Worm (Caenorhabditis elegans) whole organism, L1 larva: Measurements from ENCODE around the gene F10C2.7.

Experiments used
- C04F5.9 ChIP-seq: sonication (generic microtip); optimal IDR thresholded peaks from 2 replicates; lab custom pipeline; 2016; ENCODE audit warnings: missing genetic modification characterization, missing compliant biosample characterization
- F16B12.6 ChIP-seq: fragments of 150-350 bp; optimal IDR thresholded peaks from 2 replicates; lab custom pipeline; 2014; ENCODE audit warnings: missing biosample characterization, missing genetic modification characterization
- Y116A8C.19 ChIP-seq: sonication (generic microtip); optimal IDR thresholded peaks from 2 replicates; lab custom pipeline; 2016; ENCODE audit warnings: missing compliant biosample characterization, missing genetic modification characterization, borderline replicate concordance
- aha-1 ChIP-seq: fragments of 150-350 bp; optimal IDR thresholded peaks from 2 replicates; lab custom pipeline; 2014; ENCODE audit warnings: missing biosample characterization, missing genetic modification characterization
- ama-1 ChIP-seq: fragments of 150-350 bp; optimal IDR thresholded peaks from 2 replicates; lab custom pipeline; 2014
- blmp-1 ChIP-seq: fragments of 150-350 bp; optimal IDR thresholded peaks from 2 replicates; lab custom pipeline; 2014; ENCODE audit warnings: missing biosample characterization, missing genetic modification characterization
- ceh-63 ChIP-seq: fragments of 200-800 bp; sonication (Bioruptor generic); optimal IDR thresholded peaks from 2 replicates; lab custom pipeline; 2018; ENCODE audit warnings: mild to moderate bottlenecking, missing genetic modification characterization, missing compliant biosample characterization
- ceh-82 ChIP-seq, 3 experiments: fragments of 150-350 bp in 1 of 3; sonication (generic microtip) in 2 of 3; optimal IDR thresholded peaks; 2 replicates each; lab custom pipeline; 2014 to 2017; ENCODE audit warnings: missing biosample characterization in 3 of 3, missing genetic modification characterization in 3 of 3
- ceh-90 ChIP-seq: sonication (generic microtip); optimal IDR thresholded peaks from 2 replicates; lab custom pipeline; 2016; ENCODE audit warnings: missing genetic modification characterization, missing compliant biosample characterization
- ces-1 ChIP-seq: fragments of 150-350 bp; optimal IDR thresholded peaks from 2 replicates; lab custom pipeline; 2014; ENCODE audit warnings: missing biosample characterization, missing genetic modification reagents, missing genetic modification characterization
- dsc-1 ChIP-seq: sonication (generic microtip); optimal IDR thresholded peaks from 2 replicates; lab custom pipeline; 2016; ENCODE audit warnings: mild to moderate bottlenecking, missing genetic modification characterization, missing compliant biosample characterization
- efl-1 ChIP-seq, 4 experiments: fragments of 150-350 bp; optimal IDR thresholded peaks in 3 of 4; peaks in 1 of 4; 1 replicate in 1 of 4; 2 replicates in 3 of 4; lab custom pipeline; 2014; ENCODE audit warnings: missing biosample characterization in 2 of 4, missing genetic modification characterization in 2 of 4, missing genetic modification reagents in 2 of 4
- efl-3 ChIP-seq: fragments of 200-800 bp; sonication (Bioruptor generic); optimal IDR thresholded peaks from 2 replicates; lab custom pipeline; 2018; ENCODE audit warnings: mild to moderate bottlenecking, missing genetic modification characterization, missing compliant biosample characterization
- elt-2 ChIP-seq: sonication (generic microtip); optimal IDR thresholded peaks from 2 replicates; lab custom pipeline; 2016; ENCODE audit warnings: missing genetic modification characterization, mild to moderate bottlenecking, inconsistent platforms, missing compliant biosample characterization, missing genetic modification reagents
- ets-5 ChIP-seq: fragments of 200-800 bp; sonication (Bioruptor generic); IDR thresholded peaks from 2 replicates; pipeline ENCODE4 v1.3.6; 2022; ENCODE audit warnings: missing genetic modification characterization, missing compliant biosample characterization
- fkh-8 ChIP-seq: sonication (generic microtip); optimal IDR thresholded peaks from 2 replicates; lab custom pipeline; 2016; ENCODE audit warnings: mild to moderate bottlenecking, missing genetic modification characterization, missing compliant biosample characterization
- fos-1 ChIP-seq: fragments of 150-350 bp; optimal IDR thresholded peaks from 2 replicates; lab custom pipeline; 2014; ENCODE audit warnings: missing biosample characterization, missing genetic modification characterization
- hlh-17 ChIP-seq: fragments of 200-800 bp; sonication (Bioruptor generic); optimal IDR thresholded peaks from 2 replicates; lab custom pipeline; 2018; ENCODE audit warnings: missing genetic modification characterization, mild to moderate bottlenecking, missing compliant biosample characterization, moderate library complexity, borderline replicate concordance
- isw-1 ChIP-seq: fragments of 200-800 bp; sonication (Bioruptor generic); IDR thresholded peaks from 2 replicates; pipeline ENCODE4 v1.3.6; 2022; ENCODE audit warnings: missing genetic modification characterization, missing compliant biosample characterization
- lin-14 ChIP-seq: fragments of 200-800 bp; sonication (Bioruptor generic); optimal IDR thresholded peaks from 2 replicates; lab custom pipeline; 2018; ENCODE audit warnings: mild to moderate bottlenecking, missing genetic modification characterization, moderate library complexity, missing compliant biosample characterization
- lin-15B ChIP-seq: fragments of 150-350 bp; sonication (generic microtip); optimal IDR thresholded peaks from 3 replicates; lab custom pipeline; 2014; ENCODE audit warnings: missing biosample characterization, missing genetic modification characterization
- lin-35 ChIP-seq, 2 experiments: fragments of 150-350 bp; optimal IDR thresholded peaks; 2 replicates each; lab custom pipeline; 2014; ENCODE audit warnings: missing biosample characterization in 2 of 2, missing genetic modification characterization in 2 of 2, missing genetic modification reagents in 2 of 2
- mdl-1 ChIP-seq, 2 experiments: fragments of 150-350 bp; optimal IDR thresholded peaks; 2 replicates each; lab custom pipeline; 2014 to 2017; ENCODE audit warnings: missing biosample characterization in 2 of 2, missing genetic modification characterization in 2 of 2, inconsistent platforms in 1 of 2
- nhr-19 ChIP-seq: fragments of 200-800 bp; sonication (Bioruptor generic); conservative IDR thresholded peaks from 2 replicates; pipeline ENCODE4 v1.3.6; 2022; ENCODE audit warnings: missing genetic modification characterization, missing compliant biosample characterization
- nhr-71 ChIP-seq: sonication (generic microtip); optimal IDR thresholded peaks from 2 replicates; lab custom pipeline; 2016; ENCODE audit warnings: mild to moderate bottlenecking, missing genetic modification characterization, moderate library complexity, missing compliant biosample characterization
- nhr-76 ChIP-seq: sonication (generic microtip); optimal IDR thresholded peaks from 2 replicates; lab custom pipeline; 2017; ENCODE audit warnings: missing biosample characterization, missing genetic modification characterization
- pag-3 ChIP-seq: sonication (generic microtip); optimal IDR thresholded peaks from 2 replicates; lab custom pipeline; 2017; ENCODE audit warnings: missing genetic modification characterization, mild to moderate bottlenecking, missing compliant biosample characterization, antibody characterized with exemption, borderline replicate concordance; ENCODE audit not compliant: insufficient read depth
- pax-3 ChIP-seq: fragments of 200-800 bp; sonication (Bioruptor generic); optimal IDR thresholded peaks from 2 replicates; lab custom pipeline; 2018; ENCODE audit warnings: mild to moderate bottlenecking, missing genetic modification characterization, moderate library complexity, missing compliant biosample characterization
- pqm-1 ChIP-seq: sonication (generic microtip); optimal IDR thresholded peaks from 3 replicates; lab custom pipeline; 2017; ENCODE audit warnings: missing biosample characterization, missing genetic modification characterization
- snpc-4 ChIP-seq: fragments of 150-350 bp; optimal IDR thresholded peaks from 2 replicates; lab custom pipeline; 2014; ENCODE audit warnings: missing biosample characterization, missing genetic modification characterization
- sox-4 ChIP-seq: sonication (generic microtip); optimal IDR thresholded peaks from 2 replicates; lab custom pipeline; 2016; ENCODE audit warnings: missing genetic modification characterization, missing compliant biosample characterization
- sup-37 ChIP-seq: fragments of 200-800 bp; sonication (Bioruptor generic); optimal IDR thresholded peaks from 2 replicates; lab custom pipeline; 2018; ENCODE audit warnings: mild to moderate bottlenecking, missing genetic modification characterization, missing compliant biosample characterization
- swsn-7 ChIP-seq: sonication (generic microtip); optimal IDR thresholded peaks from 2 replicates; lab custom pipeline; 2016; ENCODE audit warnings: missing genetic modification characterization, missing compliant biosample characterization
- unc-86 ChIP-seq: sonication (generic microtip); optimal IDR thresholded peaks from 2 replicates; lab custom pipeline; 2016; ENCODE audit warnings: missing genetic modification characterization, missing compliant biosample characterization
- zag-1 ChIP-seq: fragments of 150-350 bp; optimal IDR thresholded peaks from 2 replicates; lab custom pipeline; 2014; ENCODE audit warnings: missing biosample characterization, missing genetic modification characterization
- zip-4 ChIP-seq: fragments of 200-800 bp; sonication (Bioruptor generic); optimal IDR thresholded peaks from 2 replicates; lab custom pipeline; 2018; ENCODE audit warnings: mild to moderate bottlenecking, missing genetic modification characterization, moderate library complexity, missing compliant biosample characterization
- ztf-11 ChIP-seq, 2 experiments: sonication (generic microtip); optimal IDR thresholded peaks; 2 replicates each; lab custom pipeline; 2016 to 2017; ENCODE audit warnings: missing genetic modification characterization in 2 of 2, missing biosample characterization in 1 of 2, missing compliant biosample characterization in 1 of 2

The F10C2.7 gene

ce11 chrV:12026878-12027477, 26.7 kb upstream of the F10C2.7 start (continued):
- TF ChIP-seq sup-37 (GFP tag; lab: Kevin White, UChicago) (no peak), C04F5.9 (tag; lab: Kevin White, UChicago) (no peak), mdl-1 (tag; optimal IDR thresholded peaks at IDR 0.05; lab: Kevin White, UChicago) (peak in 1 of 2 experiments; percentile 29), unc-86 (tag; lab: Kevin White, UChicago) (peak; percentile 38), ceh-90 (no peak), zip-4 (GFP tag; lab: Kevin White, UChicago) (no peak), ama-1 (no peak), nhr-19 (GFP tag; lab: Robert Waterston, UW) (0 out of 2 replicates have a peak, but pooled peaks have one; percentile 12), ceh-82 (tag; optimal IDR thresholded peaks at IDR 0.05; lab: Kevin White, UChicago) (peak; percentile 5 to 67 (median 25)), efl-3 (GFP tag; lab: Kevin White, UChicago) (no peak), pag-3 (tag; lab: Kevin White, UChicago) (no peak), lin-15B (no peak), isw-1 (peak; percentile 25), pax-3 (tag; lab: Kevin White, UChicago) (peak; percentile 41), zag-1 (tag; lab: Kevin White, UChicago) (no peak), blmp-1 (tag; lab: Kevin White, UChicago) (no peak), Y116A8C.19 (no peak), nhr-76 (tag; lab: Kevin White, UChicago) (no peak), aha-1 (no peak), nhr-71 (tag; lab: Kevin White, UChicago) (peak; percentile 70), fos-1 (tag; lab: Kevin White, UChicago) (no peak), F16B12.6 (tag; lab: Kevin White, UChicago) (no peak), swsn-7 (tag; lab: Kevin White, UChicago) (peak; percentile 47), lin-35 (GFP tag; optimal IDR thresholded peaks at IDR 0.05; lab: Kevin White, UChicago) (peak in 1 of 2 experiments; percentile 40)
- TF ChIP-seq, all 84 proteins: peak for 25

ce11 chrV:12028151-12028550, 25.5 kb upstream of the F10C2.7 start:
- no peak for TF ChIP-seq ceh-90
- TF ChIP-seq fkh-8 (tag; lab: Kevin White, UChicago), result peak; percentile 61
- TF ChIP-seq Y116A8C.19, result no peak
- TF ChIP-seq ceh-63, result no peak
- no peak for TF ChIP-seq efl-1 (optimal IDR thresholded peaks at IDR 0.05; lab: Kevin White, UChicago)
- peak in 1 of 2 experiments; percentile 16 for TF ChIP-seq efl-1 (GFP tag; optimal IDR thresholded peaks at IDR 0.05 in 1 of 2; lab: Kevin White, UChicago)
- peak; percentile 73 for TF ChIP-seq dsc-1 (tag; lab: Kevin White, UChicago)
- TF ChIP-seq lin-14 (GFP tag; lab: Kevin White, UChicago), result peak; percentile 16
- TF ChIP-seq sox-4 (tag; lab: Kevin White, UChicago), result no peak
- no peak for TF ChIP-seq sup-37 (GFP tag; lab: Kevin White, UChicago)
- TF ChIP-seq snpc-4 (tag; lab: Kevin White, UChicago), result no peak
- no peak for TF ChIP-seq elt-2
- no peak for TF ChIP-seq pqm-1 (tag; lab: Kevin White, UChicago)

- TF ChIP-seq ces-1 (GFP tag; lab: Kevin White, UChicago), result no peak
- TF ChIP-seq efl-3 (GFP tag; lab: Kevin White, UChicago), result no peak
- no peak for TF ChIP-seq ets-5 (GFP tag; lab: Robert Waterston, UW)
- TF ChIP-seq ztf-11 (tag; optimal IDR thresholded peaks at IDR 0.05; lab: Kevin White, UChicago), result no peak
- no peak for TF ChIP-seq hlh-17 (GFP tag; lab: Kevin White, UChicago)
- TF ChIP-seq sox-4 (tag; lab: Kevin White, UChicago), result no peak
- TF ChIP-seq, all 84 proteins: peak for 0
Observed at ce11 chrV:12032060-12032459, 21.6 kb upstream of the F10C2.7 start, which contains the start of gene pkc-1. pkc-1 (minus strand) TSS chrV:12032160.
